Fruit fly (Drosophila melanogaster): ENCODE measurements around the gene Toll-4.

dm6 chr2L:9122371-9122770 lies 38.5 kb downstream of the Toll-4 start:
- TF ChIP-seq Hr39 (GFP tag; optimal IDR thresholded peaks at IDR 0.05) (no peak), achi (GFP tag; optimal IDR thresholded peaks at IDR 0.05) (no peak), ss (GFP tag; optimal IDR thresholded peaks at IDR 0.05) (peak in 1 of 2 experiments; percentile 20), pdm3 (GFP tag; optimal IDR thresholded peaks at IDR 0.05) (no peak), Eip75B (GFP tag; optimal IDR thresholded peaks at IDR 0.05) (no peak), net (GFP tag; optimal IDR thresholded peaks at IDR 0.05) (no peak), CG11902 (GFP tag; optimal IDR thresholded peaks at IDR 0.05) (no peak), fkh (GFP tag; optimal IDR thresholded peaks at IDR 0.05) (no peak), lz (GFP tag; optimal IDR thresholded peaks at IDR 0.05) (no peak), vri (GFP tag; optimal IDR thresholded peaks at IDR 0.05) (no peak), Lpt (GFP tag; optimal IDR thresholded peaks at IDR 0.05) (no peak), CG6808 (GFP tag; optimal IDR thresholded peaks at IDR 0.05) (peak; percentile 19)
